Fruit fly (Drosophila melanogaster): Measurements from ENCODE around the gene Trc8.

The Trc8 gene

dm6 chr3R:29503406-29504116, at the start of gene Trc8:
Gene Trc8, minus strand, starts transcription at chr3R:29503797.
- peak; percentile 14; the same call in 1 of the 2 replicates for TF ChIP-seq Ets98B (GFP tag; IDR thresholded peaks at IDR 0.05)
- 0 out of 3 replicates have a peak, but pooled peaks have one; percentile 13 for TF ChIP-seq CG4496 (GFP tag; IDR thresholded peaks at IDR 0.05)
- TF ChIP-seq CG34367 (tag; optimal IDR thresholded peaks at IDR 0.05), result no peak

dm6 chr3R:29552830-29553583, 49.4 kb upstream of the Trc8 start:
- TF ChIP-seq gl (tag; optimal IDR thresholded peaks at IDR 0.05) (no peak), fd96Ca (GFP tag; IDR thresholded peaks at IDR 0.05) (no peak), CG17806 (tag; optimal IDR thresholded peaks at IDR 0.05) (no peak), CG8301 (tag; optimal IDR thresholded peaks at IDR 0.05) (no peak), CG12605 (GFP tag; IDR thresholded peaks at IDR 0.05) (no peak), CG32121 (GFP tag; IDR thresholded peaks at IDR 0.05) (no peak), CG9948 (tag; optimal IDR thresholded peaks at IDR 0.05) (no peak), EcR (GFP tag; optimal IDR thresholded peaks at IDR 0.05) (no peak), CG14655 (GFP tag; optimal IDR thresholded peaks at IDR 0.05) (no peak), CG15710 (tag; optimal IDR thresholded peaks at IDR 0.05) (no peak), D1 (tag; optimal IDR thresholded peaks at IDR 0.05) (no peak), CG8159 (tag; optimal IDR thresholded peaks at IDR 0.05) (no peak), CG13204 (GFP tag; optimal IDR thresholded peaks at IDR 0.05) (no peak), Snoo (tag; optimal IDR thresholded peaks at IDR 0.05) (no peak), Ets98B (GFP tag; IDR thresholded peaks at IDR 0.05) (no peak)

- TF ChIP-seq Snoo (tag; optimal IDR thresholded peaks at IDR 0.05), result no peak
- no peak for TF ChIP-seq CG34367 (tag; optimal IDR thresholded peaks at IDR 0.05)
- no peak for TF ChIP-seq CG14655 (GFP tag; optimal IDR thresholded peaks at IDR 0.05)
- TF ChIP-seq CG12605 (GFP tag; IDR thresholded peaks at IDR 0.05), result no peak
- no peak for TF ChIP-seq fd96Ca (GFP tag; IDR thresholded peaks at IDR 0.05)
- no peak for TF ChIP-seq Ets98B (GFP tag; IDR thresholded peaks at IDR 0.05)
- no peak for TF ChIP-seq Pif1B (GFP tag; optimal IDR thresholded peaks at IDR 0.05)
- no peak for TF ChIP-seq CG13204 (GFP tag; optimal IDR thresholded peaks at IDR 0.05)
- TF ChIP-seq CG32121 (GFP tag; IDR thresholded peaks at IDR 0.05), result no peak
- no peak for TF ChIP-seq CG8301 (tag; optimal IDR thresholded peaks at IDR 0.05)
- no peak for TF ChIP-seq rn (GFP tag; IDR thresholded peaks at IDR 0.05)
- no peak for TF ChIP-seq CG4496 (GFP tag; IDR thresholded peaks at IDR 0.05)
- no peak for TF ChIP-seq EcR (GFP tag; optimal IDR thresholded peaks at IDR 0.05)
- no peak for TF ChIP-seq CG17806 (tag; optimal IDR thresholded peaks at IDR 0.05)
Observed at dm6 chr3R:29550735-29551134, 47.1 kb upstream of the Trc8 start.

- TF ChIP-seq CG32121 (GFP tag; IDR thresholded peaks at IDR 0.05) (no peak), CG17806 (tag; optimal IDR thresholded peaks at IDR 0.05) (peak; percentile 25), rn (GFP tag; IDR thresholded peaks at IDR 0.05) (no peak), CG9948 (tag; optimal IDR thresholded peaks at IDR 0.05) (peak; percentile 35), CG8159 (tag; optimal IDR thresholded peaks at IDR 0.05) (peak; percentile 19), CG4496 (GFP tag; IDR thresholded peaks at IDR 0.05) (0 out of 3 replicates have a peak, but pooled peaks have one; percentile 6), CG8301 (tag; optimal IDR thresholded peaks at IDR 0.05) (peak; percentile 42), Ets98B (GFP tag; IDR thresholded peaks at IDR 0.05) (no peak), CG14655 (GFP tag; optimal IDR thresholded peaks at IDR 0.05) (peak; percentile 58), fd96Ca (GFP tag; IDR thresholded peaks at IDR 0.05) (peak; percentile 33; the same call in 1 of the 3 replicates), Snoo (tag; optimal IDR thresholded peaks at IDR 0.05) (no peak), CG13204 (GFP tag; optimal IDR thresholded peaks at IDR 0.05) (no peak), CG10348 (GFP tag; IDR thresholded peaks at IDR 0.05) (no peak), EcR (GFP tag; optimal IDR thresholded peaks at IDR 0.05) (no peak), CG15710 (tag; optimal IDR thresholded peaks at IDR 0.05) (peak; percentile 21), Pif1A (GFP tag; optimal IDR thresholded peaks at IDR 0.05) (no peak), D1 (tag; optimal IDR thresholded peaks at IDR 0.05) (no peak), Pif1B (GFP tag; optimal IDR thresholded peaks at IDR 0.05) (no peak), gl (tag; optimal IDR thresholded peaks at IDR 0.05) (no peak), CG34367 (tag; optimal IDR thresholded peaks at IDR 0.05) (peak; percentile 9), CG12605 (GFP tag; IDR thresholded peaks at IDR 0.05) (no peak)
Observed at dm6 chr3R:29549945-29550344, 46.3 kb upstream of the Trc8 start.

- TF ChIP-seq CG14655 (GFP tag; optimal IDR thresholded peaks at IDR 0.05), result peak; percentile 17
- TF ChIP-seq CG13204 (GFP tag; optimal IDR thresholded peaks at IDR 0.05), result no peak
Observed at dm6 chr3R:29549157-29549556, 45.6 kb upstream of the Trc8 start.

- TF ChIP-seq CG4496 (GFP tag; IDR thresholded peaks at IDR 0.05) (no peak), CG14655 (GFP tag; optimal IDR thresholded peaks at IDR 0.05) (no peak), Snoo (tag; optimal IDR thresholded peaks at IDR 0.05) (no peak), rn (GFP tag; IDR thresholded peaks at IDR 0.05) (no peak), gl (tag; optimal IDR thresholded peaks at IDR 0.05) (no peak), CG8301 (tag; optimal IDR thresholded peaks at IDR 0.05) (no peak), CG12605 (GFP tag; IDR thresholded peaks at IDR 0.05) (no peak), fd96Ca (GFP tag; IDR thresholded peaks at IDR 0.05) (no peak), Pif1B (GFP tag; optimal IDR thresholded peaks at IDR 0.05) (no peak), CG15710 (tag; optimal IDR thresholded peaks at IDR 0.05) (no peak), CG13204 (GFP tag; optimal IDR thresholded peaks at IDR 0.05) (no peak), CG9948 (tag; optimal IDR thresholded peaks at IDR 0.05) (no peak), CG8159 (tag; optimal IDR thresholded peaks at IDR 0.05) (no peak), Pif1A (GFP tag; optimal IDR thresholded peaks at IDR 0.05) (no peak), CG32121 (GFP tag; IDR thresholded peaks at IDR 0.05) (no peak), CG17806 (tag; optimal IDR thresholded peaks at IDR 0.05) (no peak), Ets98B (GFP tag; IDR thresholded peaks at IDR 0.05) (no peak)
Observed at dm6 chr3R:29548751-29549150, 45.2 kb upstream of the Trc8 start.

All from whole organism, pupa.